Worm (Caenorhabditis elegans): ENCODE measurements around the gene C02F12.8.

DNA sequence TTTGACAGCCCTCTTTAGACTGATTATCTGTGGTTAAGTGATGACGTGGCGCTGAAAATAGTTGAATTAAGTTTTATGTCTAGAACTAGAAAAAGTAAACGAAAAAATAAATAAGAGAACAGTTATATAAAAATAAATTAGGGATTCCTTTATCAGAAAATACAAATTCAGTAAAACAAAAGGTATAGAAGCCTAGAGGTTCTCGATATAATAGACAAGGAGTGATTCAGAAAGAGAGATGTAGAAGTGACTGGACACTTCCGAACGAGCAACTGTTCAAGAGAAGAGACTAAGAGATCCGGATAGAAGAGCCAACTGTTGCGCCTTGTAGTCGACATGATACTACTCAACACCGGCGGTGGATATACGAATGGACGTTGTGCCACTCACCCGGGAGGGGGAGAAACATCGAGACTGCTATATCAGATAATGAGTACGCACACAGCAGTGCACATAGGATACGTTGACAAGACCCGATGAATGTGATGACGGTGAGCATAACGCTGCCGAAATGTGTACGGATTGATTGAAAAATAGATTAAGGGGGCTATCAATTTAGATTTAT lies 3.8 kb downstream of the C02F12.8 start, which contains the start of gene tag-278:
- no peak for TF ChIP-seq aly-1 (tag; optimal IDR thresholded peaks at IDR 0.05)
- no peak for TF ChIP-seq ama-1 (optimal IDR thresholded peaks at IDR 0.05)
- TF ChIP-seq flt-1 (GFP tag; IDR thresholded peaks at IDR 0.05): no peak
- TF ChIP-seq pes-1 (GFP tag; IDR thresholded peaks at IDR 0.05): no peak
- no peak for TF ChIP-seq hmbx-1 (tag; optimal IDR thresholded peaks at IDR 0.05)
- TF ChIP-seq ceh-13 (GFP tag; optimal IDR thresholded peaks at IDR 0.05): no peak
- TF ChIP-seq F13C5.2 (tag; optimal IDR thresholded peaks at IDR 0.05): no peak
- TF ChIP-seq hmg-4 (GFP tag; optimal IDR thresholded peaks at IDR 0.05): no peak

Data from whole organism, early embryonic.